Worm (Caenorhabditis elegans) whole organism, L2 larva: ENCODE results near the gene ark-1.

ENCODE experiments used
- C34F6.9 ChIP-seq: fragments of 150-350 bp; optimal IDR thresholded peaks from 2 replicates; lab custom pipeline; 2014; ENCODE audit warnings: missing biosample characterization, missing genetic modification characterization
- F13H6.1 ChIP-seq: sonication (generic microtip); optimal IDR thresholded peaks from 2 replicates; lab custom pipeline; 2016; ENCODE audit warnings: missing genetic modification characterization, missing compliant biosample characterization
- R02D3.7 ChIP-seq: fragments of 150-350 bp; optimal IDR thresholded peaks from 2 replicates; lab custom pipeline; 2014; ENCODE audit warnings: missing biosample characterization, missing genetic modification characterization
- Y55F3AM.14 ChIP-seq: fragments of 200-800 bp; sonication (Bioruptor generic); optimal IDR thresholded peaks from 2 replicates; lab custom pipeline; 2018; ENCODE audit warnings: mild to moderate bottlenecking, missing genetic modification characterization, missing compliant biosample characterization
- ceh-16 ChIP-seq: fragments of 150-350 bp; optimal IDR thresholded peaks from 2 replicates; lab custom pipeline; 2014; ENCODE audit warnings: missing biosample characterization, missing genetic modification characterization
- crh-2 ChIP-seq: sonication (generic microtip); optimal IDR thresholded peaks from 2 replicates; lab custom pipeline; 2017; ENCODE audit warnings: missing biosample characterization, missing genetic modification characterization
- dmd-4 ChIP-seq: sonication (generic microtip); optimal IDR thresholded peaks from 2 replicates; lab custom pipeline; 2017; ENCODE audit warnings: missing biosample characterization, missing genetic modification characterization
- egl-27 ChIP-seq: sonication (generic microtip); optimal IDR thresholded peaks from 3 replicates; lab custom pipeline; 2017; ENCODE audit warnings: missing biosample characterization, missing genetic modification reagents, missing genetic modification characterization
- elt-1 ChIP-seq: fragments of 150-350 bp; optimal IDR thresholded peaks from 2 replicates; lab custom pipeline; 2014; ENCODE audit warnings: missing biosample characterization, missing genetic modification characterization
- elt-3 ChIP-seq: sonication (generic microtip); optimal IDR thresholded peaks from 2 replicates; lab custom pipeline; 2017; ENCODE audit warnings: missing biosample characterization, missing genetic modification characterization
- fos-1 ChIP-seq: fragments of 150-350 bp; optimal IDR thresholded peaks from 2 replicates; lab custom pipeline; 2014; ENCODE audit warnings: missing biosample characterization, missing genetic modification characterization
- gmeb-1 ChIP-seq: fragments of 150-350 bp; optimal IDR thresholded peaks from 2 replicates; lab custom pipeline; 2014; ENCODE audit warnings: missing biosample characterization, missing genetic modification characterization
- lin-13 ChIP-seq: fragments of 150-350 bp; optimal IDR thresholded peaks from 2 replicates; lab custom pipeline; 2014; ENCODE audit warnings: missing biosample characterization, missing genetic modification reagents, missing genetic modification characterization
- lsy-2 ChIP-seq, 2 experiments: fragments of 150-350 bp in 1 of 2; sonication (generic microtip) in 1 of 2; optimal IDR thresholded peaks; 2 replicates each; lab custom pipeline; 2014 to 2017; ENCODE audit warnings: missing biosample characterization in 2 of 2, missing genetic modification characterization in 2 of 2
- mab-5 ChIP-seq: fragments of 150-350 bp; optimal IDR thresholded peaks from 2 replicates; lab custom pipeline; 2014; ENCODE audit warnings: missing biosample characterization, missing genetic modification characterization
- mdl-1 ChIP-seq, 2 experiments: fragments of 150-350 bp in 1 of 2; sonication (generic microtip) in 1 of 2; optimal IDR thresholded peaks; 2 replicates each; lab custom pipeline; 2017; ENCODE audit warnings: missing biosample characterization in 2 of 2, missing genetic modification characterization in 2 of 2
- nhr-10 ChIP-seq: sonication (generic microtip); optimal IDR thresholded peaks from 2 replicates; lab custom pipeline; 2017; ENCODE audit warnings: missing biosample characterization, missing genetic modification characterization
- nhr-11 ChIP-seq: fragments of 150-350 bp; optimal IDR thresholded peaks from 2 replicates; lab custom pipeline; 2014; ENCODE audit warnings: missing biosample characterization, missing genetic modification characterization
- nhr-12 ChIP-seq: fragments of 150-350 bp; optimal IDR thresholded peaks from 2 replicates; lab custom pipeline; 2014; ENCODE audit warnings: missing biosample characterization, missing genetic modification characterization
- nhr-129 ChIP-seq: fragments of 150-350 bp; optimal IDR thresholded peaks from 2 replicates; lab custom pipeline; 2014; ENCODE audit warnings: missing biosample characterization, missing genetic modification characterization
- nhr-237 ChIP-seq: fragments of 150-350 bp; optimal IDR thresholded peaks from 2 replicates; lab custom pipeline; 2014; ENCODE audit warnings: missing biosample characterization, missing genetic modification characterization
- nhr-6 ChIP-seq: fragments of 150-350 bp; optimal IDR thresholded peaks from 2 replicates; lab custom pipeline; 2014; ENCODE audit warnings: missing biosample characterization, missing genetic modification characterization
- peb-1 ChIP-seq: fragments of 150-350 bp; optimal IDR thresholded peaks from 2 replicates; lab custom pipeline; 2014; ENCODE audit warnings: missing biosample characterization, missing genetic modification characterization
- skn-1 ChIP-seq: sonication (generic microtip); optimal IDR thresholded peaks from 2 replicates; lab custom pipeline; 2017; ENCODE audit warnings: missing biosample characterization, missing genetic modification characterization
- sma-9 ChIP-seq, 2 experiments: fragments of 150-350 bp in 1 of 2; sonication (generic microtip) in 1 of 2; optimal IDR thresholded peaks; 2 replicates each; lab custom pipeline; 2014 to 2016; ENCODE audit warnings: missing genetic modification characterization in 2 of 2, mild to moderate bottlenecking in 1 of 2, missing biosample characterization in 1 of 2, missing compliant biosample characterization in 1 of 2, missing genetic modification reagents in 1 of 2, moderate library complexity in 1 of 2
- unc-39 ChIP-seq: fragments of 150-350 bp; optimal IDR thresholded peaks from 2 replicates; lab custom pipeline; 2014; ENCODE audit warnings: missing biosample characterization, missing genetic modification characterization
- unc-55 ChIP-seq: fragments of 150-350 bp; sonication (generic microtip); optimal IDR thresholded peaks from 3 replicates; lab custom pipeline; 2014; ENCODE audit warnings: missing biosample characterization, missing genetic modification reagents, missing genetic modification characterization
- zag-1 ChIP-seq: fragments of 150-350 bp; optimal IDR thresholded peaks from 2 replicates; lab custom pipeline; 2014; ENCODE audit warnings: missing biosample characterization, missing genetic modification characterization
- ztf-11 ChIP-seq: sonication (generic microtip); optimal IDR thresholded peaks from 2 replicates; lab custom pipeline; 2017; ENCODE audit warnings: missing biosample characterization, missing genetic modification characterization
- ztf-4 ChIP-seq: fragments of 150-350 bp; optimal IDR thresholded peaks from 2 replicates; lab custom pipeline; 2014; ENCODE audit warnings: missing biosample characterization, missing genetic modification characterization

The ark-1 gene

DNA sequence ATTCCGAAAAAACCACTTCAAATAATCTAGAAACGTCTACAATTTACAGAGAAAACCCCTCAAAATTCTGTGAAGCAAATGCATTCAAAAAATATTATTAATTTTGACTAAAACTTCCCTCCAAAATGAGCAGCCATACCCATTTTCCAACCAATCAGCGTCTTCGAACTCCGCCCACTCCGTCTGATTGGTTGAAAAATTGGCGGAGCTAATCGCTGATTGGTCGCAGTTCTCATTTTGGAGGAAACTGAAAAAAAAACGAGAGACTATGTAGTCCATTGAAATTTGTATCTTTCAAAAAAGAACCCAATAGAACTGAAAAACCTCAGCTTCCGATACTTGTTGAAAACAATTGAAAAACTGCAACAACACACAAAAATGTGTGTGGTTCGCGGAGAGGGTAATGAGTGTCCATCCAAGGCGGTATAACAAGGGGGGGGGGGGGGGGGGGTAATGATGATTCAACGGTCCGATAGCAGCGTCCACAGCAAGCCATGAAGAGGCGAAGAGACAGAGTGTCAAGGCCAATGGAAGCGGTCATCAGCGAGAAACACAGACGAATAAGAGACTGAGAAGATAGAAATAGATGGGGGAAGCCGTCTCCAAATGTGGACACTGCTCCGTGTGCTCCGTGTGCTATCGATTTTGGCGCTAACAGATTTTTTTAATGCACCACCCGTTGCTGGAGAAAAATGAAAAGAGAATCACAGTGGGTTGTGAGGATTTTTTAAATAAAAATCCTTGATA lies 13.7 kb downstream of the ark-1 start:
- no peak for TF ChIP-seq elt-1 (tag; lab: Kevin White, UChicago)
- TF ChIP-seq unc-55, result peak; percentile 26
- peak; percentile 27 for TF ChIP-seq sma-9 (GFP tag; optimal IDR thresholded peaks at IDR 0.05; lab: Kevin White, UChicago)
- TF ChIP-seq sma-9 (tag; optimal IDR thresholded peaks at IDR 0.05; lab: Kevin White, UChicago), result no peak

DNA sequence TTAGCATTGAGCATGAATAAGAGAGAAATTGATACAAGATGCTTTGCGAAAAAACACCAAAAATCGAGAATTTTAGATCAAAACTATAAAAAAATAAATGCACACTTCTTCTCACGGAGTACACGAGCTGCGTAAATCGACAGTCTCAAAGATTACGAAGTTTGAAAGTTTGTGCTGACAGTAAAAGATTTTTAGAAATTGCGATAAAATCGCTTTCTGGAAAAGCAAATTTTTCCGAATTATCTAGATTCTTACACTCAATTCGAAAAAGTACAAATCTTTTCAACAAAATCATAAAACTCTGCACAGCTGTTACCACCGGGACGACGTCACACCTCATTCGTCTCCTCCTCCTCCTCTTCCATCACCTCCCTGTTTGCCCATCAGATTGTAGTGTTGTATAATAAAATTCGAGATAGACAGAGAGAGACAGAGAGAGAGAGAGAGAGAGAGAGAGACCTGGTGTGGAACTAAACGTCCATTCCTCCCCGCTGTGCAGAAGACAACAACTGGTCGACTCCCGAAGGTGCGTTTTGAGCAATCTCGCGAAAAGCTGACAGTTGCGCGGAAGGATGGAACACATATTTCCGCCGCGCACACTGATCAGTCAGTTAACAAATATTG lies 15.6 kb downstream of the ark-1 start:
- TF ChIP-seq nhr-11 (no peak), F13H6.1 (tag; lab: Kevin White, UChicago) (peak; percentile 27), C34F6.9 (tag; lab: Kevin White, UChicago) (peak; percentile 17), nhr-129 (peak; percentile 33), dmd-4 (tag; lab: Kevin White, UChicago) (no peak)

DNA sequence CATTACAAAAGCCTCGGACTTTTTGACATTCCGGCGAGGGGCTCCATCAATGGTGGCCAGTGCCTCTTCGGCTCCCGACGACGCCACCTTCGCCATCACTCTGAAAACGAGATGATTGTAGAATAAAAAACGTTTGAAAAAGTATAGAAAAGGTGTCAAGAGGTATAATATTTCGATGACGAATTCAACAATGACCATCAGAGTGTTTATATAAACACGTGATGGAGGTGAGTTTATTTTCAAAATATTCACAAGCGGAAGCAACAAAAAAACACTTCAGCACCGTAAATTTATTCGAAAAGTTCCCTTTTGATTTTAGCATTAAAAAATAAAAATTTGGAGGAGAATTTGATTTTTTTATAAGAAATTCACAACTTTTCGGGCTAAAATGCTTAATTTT lies 16.2 kb downstream of the ark-1 start, which contains the start of gene efa-6:
Gene efa-6, minus strand, starts transcription at position 101 of the 400 bp plus-strand sequence.
- TF ChIP-seq F13H6.1 (tag; lab: Kevin White, UChicago), result no peak
- TF ChIP-seq gmeb-1 (tag; lab: Kevin White, UChicago), result no peak
- no peak for TF ChIP-seq unc-39 (tag; lab: Kevin White, UChicago)
- TF ChIP-seq mab-5, result no peak
- no peak for TF ChIP-seq nhr-6 (tag; lab: Kevin White, UChicago)
- TF ChIP-seq nhr-11, result no peak
- TF ChIP-seq Y55F3AM.14 (GFP tag; lab: Kevin White, UChicago), result no peak
- TF ChIP-seq zag-1 (tag; lab: Kevin White, UChicago), result no peak

- peak; percentile 50 for TF ChIP-seq C34F6.9 (tag; lab: Kevin White, UChicago)
- peak; percentile 46 for TF ChIP-seq unc-55
- peak; percentile 63 for TF ChIP-seq gmeb-1 (tag; lab: Kevin White, UChicago)
- TF ChIP-seq mdl-1 (tag; optimal IDR thresholded peaks at IDR 0.05; lab: Kevin White, UChicago), result no peak
- peak; percentile 29 for TF ChIP-seq fos-1
- peak in 1 of 2 experiments; percentile 67 for TF ChIP-seq lsy-2 (tag; optimal IDR thresholded peaks at IDR 0.05; lab: Kevin White, UChicago)
- TF ChIP-seq, all 48 proteins: peak for 5
Observed at ce11 chrIV:12605401-12605800, 25.4 kb downstream of the ark-1 start, which contains the start of gene Y55D9A.2. Gene Y55D9A.2, minus strand, starts transcription at chrIV:12605431.

DNA sequence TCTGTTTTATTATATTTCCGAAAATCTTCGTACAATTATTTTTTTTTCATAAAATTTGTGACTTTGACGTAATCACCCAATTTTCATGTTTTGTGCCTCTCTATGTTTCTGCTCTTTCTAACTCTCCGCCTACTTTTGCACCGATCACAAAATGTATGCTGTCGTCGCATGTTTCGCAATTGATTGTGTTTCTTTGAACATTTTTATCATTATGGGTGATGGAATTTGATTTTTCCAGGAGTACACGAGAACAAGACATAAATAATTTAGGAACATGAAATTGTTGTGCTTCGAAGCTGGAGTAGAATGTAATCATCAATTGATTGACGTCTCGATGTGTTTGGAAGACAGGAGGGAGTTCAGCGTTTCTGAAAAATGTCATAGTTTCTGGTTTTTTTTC lies 29.9 kb downstream of the ark-1 start:
- TF ChIP-seq egl-27 (no peak), skn-1 (tag; lab: Kevin White, UChicago) (no peak), R02D3.7 (tag; lab: Kevin White, UChicago) (no peak), crh-2 (peak; percentile 25), C34F6.9 (tag; lab: Kevin White, UChicago) (no peak), ceh-16 (no peak), sma-9 (GFP tag; optimal IDR thresholded peaks at IDR 0.05; lab: Kevin White, UChicago) (peak; percentile 44), sma-9 (tag; optimal IDR thresholded peaks at IDR 0.05; lab: Kevin White, UChicago) (no peak), gmeb-1 (tag; lab: Kevin White, UChicago) (no peak), lin-13 (GFP tag; lab: Kevin White, UChicago) (no peak), nhr-237 (tag; lab: Kevin White, UChicago) (no peak), fos-1 (peak; percentile 85)

DNA sequence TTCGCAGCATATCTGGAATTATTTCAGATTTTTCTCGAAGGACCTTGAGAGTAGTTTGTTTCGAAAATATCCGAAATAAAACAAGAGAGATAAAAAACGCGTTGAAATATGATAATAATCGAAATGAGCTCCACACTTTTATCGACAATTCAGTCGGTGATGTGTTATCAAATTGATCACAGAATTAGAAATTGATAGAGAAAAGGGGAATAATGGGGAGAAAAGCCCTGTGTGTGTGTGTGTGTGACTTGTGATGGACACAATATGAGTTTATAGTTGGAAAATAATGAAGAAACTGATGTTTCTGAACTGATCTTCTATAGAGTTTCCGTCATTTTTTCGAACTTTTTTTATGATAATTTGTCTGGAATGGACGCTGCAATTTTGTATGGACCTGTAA lies 31.7 kb downstream of the ark-1 start, which contains the start of gene pgp-1:
Gene pgp-1, minus strand, starts transcription at position 12 of the 400 bp plus-strand sequence.
- no peak for TF ChIP-seq lsy-2 (tag; optimal IDR thresholded peaks at IDR 0.05; lab: Kevin White, UChicago)
- peak; percentile 38 for TF ChIP-seq crh-2
- peak; percentile 91 for TF ChIP-seq fos-1
- peak; percentile 83 for TF ChIP-seq sma-9 (GFP tag; optimal IDR thresholded peaks at IDR 0.05; lab: Kevin White, UChicago)
- TF ChIP-seq sma-9 (tag; optimal IDR thresholded peaks at IDR 0.05; lab: Kevin White, UChicago), result no peak
- TF ChIP-seq, all 48 proteins: peak for 3

DNA sequence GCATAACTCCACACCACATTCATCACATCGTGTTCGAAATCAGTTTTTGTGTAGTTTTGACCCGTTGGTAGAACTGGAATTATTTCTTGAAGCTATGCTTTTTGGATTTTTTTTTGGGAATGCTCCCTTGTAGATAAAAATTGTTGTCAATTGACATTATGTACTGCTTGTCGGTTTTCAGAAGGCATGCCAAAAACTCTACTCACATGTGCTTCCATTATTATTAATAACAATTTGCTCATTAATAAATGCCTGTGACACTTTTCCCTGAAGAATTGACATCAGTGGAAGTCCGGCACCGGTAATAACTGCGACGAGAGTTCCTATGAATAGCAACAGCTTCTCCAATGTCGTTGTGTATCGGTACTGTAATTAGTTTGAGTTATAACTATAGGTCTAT lies 33.9 kb downstream of the ark-1 start:
- no peak for TF ChIP-seq peb-1 (tag; lab: Kevin White, UChicago)
- no peak for TF ChIP-seq nhr-12 (tag; lab: Kevin White, UChicago)
- no peak for TF ChIP-seq nhr-11
- no peak for TF ChIP-seq zag-1 (tag; lab: Kevin White, UChicago)
- TF ChIP-seq sma-9 (GFP tag; optimal IDR thresholded peaks at IDR 0.05; lab: Kevin White, UChicago), result no peak
- no peak for TF ChIP-seq sma-9 (tag; optimal IDR thresholded peaks at IDR 0.05; lab: Kevin White, UChicago)
- TF ChIP-seq skn-1 (tag; lab: Kevin White, UChicago), result no peak
- TF ChIP-seq ztf-11, result no peak
- TF ChIP-seq crh-2, result no peak
- no peak for TF ChIP-seq elt-3 (tag; lab: Kevin White, UChicago)
- no peak for TF ChIP-seq mdl-1 (tag; optimal IDR thresholded peaks at IDR 0.05; lab: Kevin White, UChicago)
- TF ChIP-seq gmeb-1 (tag; lab: Kevin White, UChicago), result no peak
- TF ChIP-seq nhr-10, result no peak
- no peak for TF ChIP-seq ztf-4 (tag; lab: Kevin White, UChicago)
